Worm (Caenorhabditis elegans) whole organism, midembryonic: Measurements from ENCODE around the gene pigx-1.
A peak's percentile ranks its signal among the peaks of the same experiment; 100 is the strongest.

Experiments used
- T22C8.4 ChIP-seq: fragments of 200-800 bp; sonication (Bioruptor generic); IDR thresholded peaks from 2 replicates; pipeline ENCODE4 v1.3.6; 2022; ENCODE audit warnings: missing genetic modification characterization, missing compliant biosample characterization
- cog-1 ChIP-seq: sonication (generic microtip); optimal IDR thresholded peaks from 2 replicates; lab custom pipeline; 2016; ENCODE audit warnings: missing genetic modification characterization, missing compliant biosample characterization
- flt-1 ChIP-seq: fragments of 200-800 bp; sonication (Bioruptor generic); IDR thresholded peaks from 2 replicates; pipeline ENCODE4 v1.3.6; 2022; ENCODE audit warnings: missing genetic modification characterization, missing compliant biosample characterization
- klf-2 ChIP-seq: fragments of 200-800 bp; sonication (Bioruptor generic); conservative IDR thresholded peaks from 2 replicates; pipeline ENCODE4 v1.3.6; 2022; ENCODE audit warnings: missing genetic modification reagents, missing genetic modification characterization, missing compliant biosample characterization
- med-1 ChIP-seq: sonication (generic microtip); optimal IDR thresholded peaks from 2 replicates; lab custom pipeline; 2017; ENCODE audit warnings: missing genetic modification characterization, mild to moderate bottlenecking, missing compliant biosample characterization, antibody characterized with exemption, missing genetic modification reagents; ENCODE audit not compliant: insufficient read depth
- ref-1 ChIP-seq: fragments of 200-800 bp; sonication (Bioruptor generic); conservative IDR thresholded peaks from 2 replicates; pipeline ENCODE4 v1.3.6; 2022; ENCODE audit warnings: missing genetic modification reagents, missing genetic modification characterization, missing compliant biosample characterization
- tab-1 ChIP-seq: fragments of 200-800 bp; sonication (Bioruptor generic); IDR thresholded peaks from 2 replicates; pipeline ENCODE4 v1.3.6; 2022; ENCODE audit warnings: missing genetic modification characterization, missing compliant biosample characterization
- ztf-23 ChIP-seq: fragments of 200-800 bp; sonication (Bioruptor generic); IDR thresholded peaks from 2 replicates; pipeline ENCODE4 v1.3.6; 2022; ENCODE audit warnings: missing genetic modification reagents, missing genetic modification characterization, missing compliant biosample characterization
- ztf-29 ChIP-seq: fragments of 200-800 bp; sonication (Bioruptor generic); IDR thresholded peaks from 2 replicates; pipeline ENCODE4 v1.3.6; 2022; ENCODE audit warnings: missing genetic modification reagents, missing genetic modification characterization, missing compliant biosample characterization

Gene pigx-1

DNA sequence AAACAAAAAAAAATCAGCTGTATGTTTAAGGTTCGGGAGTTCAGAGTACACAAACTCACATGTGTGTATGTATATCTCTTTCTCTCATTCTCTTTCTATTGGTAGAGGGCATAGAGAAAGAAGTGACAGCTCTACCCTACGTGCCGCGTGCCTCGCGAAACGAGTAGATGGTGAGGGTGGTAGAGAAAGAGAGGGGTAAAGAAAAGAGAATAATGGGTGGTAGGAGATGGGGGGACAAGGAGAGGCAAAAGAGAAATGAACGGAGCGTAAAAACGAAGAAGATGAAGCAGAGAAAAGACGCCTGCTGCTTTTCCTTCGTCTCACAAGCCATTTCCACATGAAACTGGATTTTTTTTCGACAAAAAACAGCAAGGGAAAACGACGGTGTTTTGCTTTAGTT is 3.7 kb downstream of the pigx-1 start:
- no peak for TF ChIP-seq med-1 (GFP tag; lab: Kevin White, UChicago)
- TF ChIP-seq ref-1 (GFP tag; lab: Robert Waterston, UW): 0 out of 2 replicates have a peak, but pooled peaks have one; percentile 34
- no peak for TF ChIP-seq T22C8.4
- TF ChIP-seq flt-1 (GFP tag; lab: Robert Waterston, UW): peak; percentile 74
- TF ChIP-seq cog-1: peak; percentile 70
- peak; percentile 27; the same call in 1 of the 2 replicates for TF ChIP-seq tab-1 (GFP tag; lab: Robert Waterston, UW)
- 0 out of 2 replicates have a peak, but pooled peaks have one; percentile 16 for TF ChIP-seq ztf-29 (GFP tag; lab: Robert Waterston, UW)
- TF ChIP-seq ztf-23 (GFP tag; lab: Robert Waterston, UW): 0 out of 2 replicates have a peak, but pooled peaks have one; percentile 47

DNA sequence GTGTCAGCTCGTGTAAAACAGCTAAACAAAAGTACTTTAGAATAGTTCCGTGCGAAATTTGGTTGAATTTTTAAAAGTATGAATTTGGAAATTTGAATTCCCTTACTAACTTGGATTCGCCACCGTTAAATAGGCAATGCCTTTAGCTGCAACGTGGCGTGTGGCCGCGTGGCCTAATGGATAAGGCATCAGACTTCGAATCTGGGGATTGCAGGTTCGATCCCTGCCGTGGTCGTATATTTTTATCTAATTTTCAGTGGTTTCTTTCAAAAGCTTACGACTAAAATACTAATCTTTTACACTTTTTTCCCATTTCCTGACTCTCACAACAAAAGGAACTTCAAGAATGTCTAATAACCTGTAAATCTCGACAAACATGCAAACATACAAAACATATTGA is 7.1 kb downstream of the pigx-1 start:
- TF ChIP-seq tab-1 (GFP tag; lab: Robert Waterston, UW) (no peak), ztf-23 (GFP tag; lab: Robert Waterston, UW) (no peak), flt-1 (GFP tag; lab: Robert Waterston, UW) (no peak), klf-2 (GFP tag; lab: Robert Waterston, UW) (no peak), ztf-29 (GFP tag; lab: Robert Waterston, UW) (no peak), med-1 (GFP tag; lab: Kevin White, UChicago) (no peak), cog-1 (no peak), ref-1 (GFP tag; lab: Robert Waterston, UW) (no peak), T22C8.4 (no peak)

DNA sequence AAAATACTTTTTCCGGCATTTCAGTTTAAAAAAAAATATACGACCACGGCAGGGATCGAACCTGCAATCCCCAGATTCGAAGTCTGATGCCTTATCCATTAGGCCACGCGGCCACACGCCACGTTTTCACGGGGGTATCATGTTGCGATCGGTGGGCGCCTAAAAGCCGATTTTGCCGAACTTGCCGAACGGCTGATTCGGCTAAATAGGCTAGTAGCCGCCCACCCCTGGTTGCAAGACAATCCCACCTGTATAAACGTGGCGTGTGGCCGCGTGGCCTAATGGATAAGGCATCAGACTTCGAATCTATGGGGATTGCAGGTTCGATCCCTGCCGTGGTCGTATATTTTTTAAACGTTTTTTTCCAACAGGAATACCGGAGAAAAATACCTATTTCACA is 7.7 kb downstream of the pigx-1 start:
- TF ChIP-seq ztf-23 (GFP tag; lab: Robert Waterston, UW): no peak
- no peak for TF ChIP-seq ztf-29 (GFP tag; lab: Robert Waterston, UW)
- TF ChIP-seq med-1 (GFP tag; lab: Kevin White, UChicago): no peak
- TF ChIP-seq tab-1 (GFP tag; lab: Robert Waterston, UW): 0 out of 2 replicates have a peak, but pooled peaks have one; percentile 57
- no peak for TF ChIP-seq klf-2 (GFP tag; lab: Robert Waterston, UW)
- no peak for TF ChIP-seq cog-1
- no peak for TF ChIP-seq ref-1 (GFP tag; lab: Robert Waterston, UW)
- TF ChIP-seq T22C8.4: no peak
- TF ChIP-seq flt-1 (GFP tag; lab: Robert Waterston, UW): 0 out of 2 replicates have a peak, but pooled peaks have one; percentile 8

DNA sequence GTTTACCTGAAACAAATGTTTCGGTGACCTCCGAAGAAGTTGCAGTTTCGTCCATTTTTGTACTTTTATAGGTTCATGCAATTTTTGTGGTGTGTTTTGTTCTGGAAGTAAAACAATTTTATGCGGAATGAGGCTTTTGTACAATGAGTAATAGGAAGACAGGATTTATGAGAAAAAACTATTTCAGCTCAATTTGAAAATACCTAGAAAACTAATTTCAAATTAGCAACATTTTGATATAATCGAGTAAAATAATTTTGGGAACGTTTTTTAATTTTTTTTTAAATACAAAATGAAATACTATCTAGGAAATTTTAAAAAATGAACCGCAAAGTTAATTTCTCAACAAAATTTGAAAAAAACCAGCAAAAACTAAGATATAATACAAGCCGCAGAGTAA is 8.8 kb downstream of the pigx-1 start, which contains the start of gene rei-2:
TSS of gene rei-2 (minus strand) at position 101 of the 400 bp plus-strand sequence.
- no peak for TF ChIP-seq ztf-29 (GFP tag; lab: Robert Waterston, UW)
- TF ChIP-seq ztf-23 (GFP tag; lab: Robert Waterston, UW): no peak
- no peak for TF ChIP-seq tab-1 (GFP tag; lab: Robert Waterston, UW)
- no peak for TF ChIP-seq flt-1 (GFP tag; lab: Robert Waterston, UW)
- TF ChIP-seq cog-1: no peak
- no peak for TF ChIP-seq med-1 (GFP tag; lab: Kevin White, UChicago)
- TF ChIP-seq ref-1 (GFP tag; lab: Robert Waterston, UW): no peak

DNA sequence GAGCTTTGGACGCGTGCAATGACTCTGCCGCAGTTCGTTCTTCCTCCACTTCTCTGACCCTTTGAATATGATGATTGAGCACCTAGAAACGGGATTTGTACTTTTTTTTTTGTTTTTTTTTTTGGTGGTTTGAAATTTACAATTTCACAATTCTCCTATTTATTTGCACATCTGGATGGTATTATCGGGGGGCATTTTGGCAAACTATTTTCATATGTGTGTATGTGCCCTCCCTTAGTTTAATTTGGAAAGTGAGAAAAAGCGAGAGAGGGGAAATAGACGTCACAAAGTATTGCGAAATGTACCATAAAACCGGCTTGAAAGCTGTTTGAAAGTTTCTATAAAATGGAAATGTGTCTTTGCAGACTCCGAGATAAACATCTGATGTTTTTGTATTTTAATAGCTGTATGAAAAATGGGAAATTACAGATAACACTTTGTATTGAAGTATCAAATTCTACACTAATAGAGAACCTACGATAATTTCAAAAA is 10.4 kb downstream of the pigx-1 start:
- TF ChIP-seq klf-2 (GFP tag; lab: Robert Waterston, UW) (no peak), ztf-23 (GFP tag; lab: Robert Waterston, UW) (no peak), cog-1 (no peak), ref-1 (GFP tag; lab: Robert Waterston, UW) (no peak), med-1 (GFP tag; lab: Kevin White, UChicago) (no peak), tab-1 (GFP tag; lab: Robert Waterston, UW) (no peak), flt-1 (GFP tag; lab: Robert Waterston, UW) (no peak), ztf-29 (GFP tag; lab: Robert Waterston, UW) (no peak), T22C8.4 (no peak)

DNA sequence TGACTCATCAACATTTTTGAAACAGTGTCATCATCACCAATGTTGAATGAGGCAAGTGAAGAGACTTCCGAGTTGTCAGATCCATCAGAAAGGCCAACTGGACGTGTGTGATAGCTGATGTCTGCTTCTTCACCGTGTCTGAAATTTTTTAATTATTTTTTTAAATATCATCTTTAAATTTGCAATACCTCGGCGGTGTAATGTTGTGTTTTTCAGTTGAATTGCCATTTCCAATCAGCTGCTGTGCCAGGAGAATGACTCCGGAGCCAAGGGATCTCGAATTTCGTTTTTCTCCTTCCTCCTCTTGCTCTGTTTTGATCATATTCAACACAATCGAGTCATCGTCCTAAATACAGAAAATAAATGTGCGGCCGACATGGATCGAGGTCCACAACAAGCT is 11.8 kb downstream of the pigx-1 start:
- TF ChIP-seq ref-1 (GFP tag; lab: Robert Waterston, UW): no peak
- no peak for TF ChIP-seq cog-1

DNA sequence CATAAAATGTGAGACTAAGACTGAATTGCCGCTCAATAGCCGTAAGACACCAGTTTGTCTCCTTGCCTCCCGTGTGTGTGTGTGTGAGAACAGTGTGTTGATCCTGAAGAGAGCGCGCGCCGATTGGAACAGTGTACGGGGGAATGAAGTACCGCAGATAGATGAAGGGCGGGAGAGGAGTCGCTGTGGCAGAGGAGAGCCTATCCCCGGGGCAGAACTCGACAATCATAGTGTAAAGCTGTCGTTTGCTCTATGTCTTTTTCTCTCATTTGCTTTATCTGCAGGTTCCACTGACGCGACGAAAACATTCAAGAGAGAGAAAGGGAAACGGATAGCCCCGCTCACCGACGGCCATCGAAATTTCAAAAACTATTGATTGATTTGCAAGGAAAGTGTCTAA is 14.9 kb downstream of the pigx-1 start:
- TF ChIP-seq cog-1 (peak; percentile 16), ztf-23 (GFP tag; lab: Robert Waterston, UW) (no peak), tab-1 (GFP tag; lab: Robert Waterston, UW) (0 out of 2 replicates have a peak, but pooled peaks have one; percentile 66), klf-2 (GFP tag; lab: Robert Waterston, UW) (no peak)

DNA sequence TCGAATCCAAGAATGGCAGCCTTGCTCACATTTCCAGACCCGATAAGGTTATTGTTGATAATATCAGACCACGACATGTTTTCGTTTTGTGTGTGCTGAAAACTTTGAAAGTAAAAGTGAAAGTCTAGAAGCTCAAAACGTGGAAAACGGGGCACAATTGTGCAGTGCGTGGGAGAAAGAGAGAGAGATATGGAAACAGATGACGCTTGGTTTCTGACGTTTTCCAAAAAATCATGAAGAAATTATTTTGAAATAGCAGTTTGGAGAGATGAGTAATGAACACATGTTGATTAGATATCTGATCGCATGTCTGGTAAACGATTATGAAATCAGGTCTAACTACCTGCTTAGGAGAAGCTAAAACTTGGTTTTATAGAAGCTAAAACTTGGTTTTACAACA is 16.3 kb downstream of the pigx-1 start, which contains the start of gene pfn-3:
TSS of gene pfn-3 (minus strand) at position 101 of the 400 bp plus-strand sequence.
- no peak for TF ChIP-seq ref-1 (GFP tag; lab: Robert Waterston, UW)
- no peak for TF ChIP-seq ztf-29 (GFP tag; lab: Robert Waterston, UW)
- TF ChIP-seq tab-1 (GFP tag; lab: Robert Waterston, UW): no peak
- TF ChIP-seq flt-1 (GFP tag; lab: Robert Waterston, UW): no peak
- TF ChIP-seq ztf-23 (GFP tag; lab: Robert Waterston, UW): no peak
- no peak for TF ChIP-seq klf-2 (GFP tag; lab: Robert Waterston, UW)
- TF ChIP-seq T22C8.4: no peak
- no peak for TF ChIP-seq med-1 (GFP tag; lab: Kevin White, UChicago)
- no peak for TF ChIP-seq cog-1

DNA sequence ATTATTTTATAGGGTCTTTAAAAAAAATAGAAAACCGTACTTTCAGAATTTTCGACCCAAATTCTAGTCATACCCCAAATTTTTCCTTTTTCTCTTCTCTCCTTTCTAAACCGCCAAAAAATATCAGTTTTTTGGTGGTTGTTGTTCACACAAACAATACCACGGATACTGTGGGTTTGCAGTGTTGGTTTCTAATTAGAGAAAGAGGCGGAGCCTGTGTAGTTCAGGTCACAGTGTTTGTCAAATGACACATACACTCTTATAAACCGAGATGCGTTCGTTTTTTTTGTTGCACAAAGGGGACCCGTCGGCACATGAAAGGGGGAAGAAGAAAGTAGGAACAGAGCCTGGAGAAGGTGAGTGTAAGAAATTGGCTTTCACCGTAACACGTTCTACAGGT is 24.7 kb downstream of the pigx-1 start, which contains the start of gene lim-6:
TSS of gene lim-6 (plus strand) at position 301 of the 400 bp plus-strand sequence.
- TF ChIP-seq flt-1 (GFP tag; lab: Robert Waterston, UW) (no peak), med-1 (GFP tag; lab: Kevin White, UChicago) (no peak), ref-1 (GFP tag; lab: Robert Waterston, UW) (no peak), ztf-23 (GFP tag; lab: Robert Waterston, UW) (no peak), tab-1 (GFP tag; lab: Robert Waterston, UW) (no peak), T22C8.4 (no peak), cog-1 (no peak), ztf-29 (GFP tag; lab: Robert Waterston, UW) (no peak), klf-2 (GFP tag; lab: Robert Waterston, UW) (no peak)
